Worm (Caenorhabditis elegans) whole organism, L3 larva: ENCODE results near the gene sptl-2.
A peak's percentile ranks its signal among the peaks of the same experiment; 100 is the strongest.

Experiments used
- R02D3.7 ChIP-seq: fragments of 150-350 bp; optimal IDR thresholded peaks from 2 replicates; lab custom pipeline; 2014; ENCODE audit warnings: missing biosample characterization, missing genetic modification characterization
- ama-1 ChIP-seq: fragments of 150-350 bp; optimal IDR thresholded peaks from 2 replicates; lab custom pipeline; 2018
- ceh-16 ChIP-seq: sonication (generic microtip); optimal IDR thresholded peaks from 2 replicates; lab custom pipeline; 2017; ENCODE audit warnings: missing biosample characterization, missing genetic modification characterization
- ceh-28 ChIP-seq: fragments of 150-350 bp; optimal IDR thresholded peaks from 2 replicates; lab custom pipeline; 2014; ENCODE audit warnings: missing biosample characterization, missing genetic modification reagents, missing genetic modification characterization
- ceh-9 ChIP-seq: sonication (generic microtip); optimal IDR thresholded peaks from 2 replicates; lab custom pipeline; 2018; ENCODE audit warnings: missing biosample characterization, missing genetic modification characterization
- daf-12 ChIP-seq: fragments of 150-350 bp; optimal IDR thresholded peaks from 2 replicates; lab custom pipeline; 2014; ENCODE audit warnings: missing biosample characterization, missing genetic modification reagents, missing genetic modification characterization
- egl-5 ChIP-seq: fragments of 150-350 bp; optimal IDR thresholded peaks from 2 replicates; lab custom pipeline; 2017; ENCODE audit warnings: missing biosample characterization, missing genetic modification reagents, missing genetic modification characterization, inconsistent platforms
- elt-1 ChIP-seq: fragments of 150-350 bp; optimal IDR thresholded peaks from 2 replicates; lab custom pipeline; 2014; ENCODE audit warnings: missing biosample characterization, missing genetic modification characterization
- elt-2 ChIP-seq: sonication (generic microtip); optimal IDR thresholded peaks from 2 replicates; lab custom pipeline; 2016; ENCODE audit warnings: missing genetic modification reagents, mild to moderate bottlenecking, missing genetic modification characterization, missing compliant biosample characterization
- elt-3 ChIP-seq, 3 experiments: fragments of 150-350 bp in 1 of 3; sonication (generic microtip) in 2 of 3; optimal IDR thresholded peaks; 2 replicates in 2 of 3; 4 replicates in 1 of 3; lab custom pipeline; 2014 to 2017; ENCODE audit warnings: missing biosample characterization in 3 of 3, missing genetic modification characterization in 3 of 3
- fkh-10 ChIP-seq: sonication (generic microtip); optimal IDR thresholded peaks from 2 replicates; lab custom pipeline; 2017; ENCODE audit warnings: missing biosample characterization, missing genetic modification reagents, missing genetic modification characterization
- fkh-2 ChIP-seq: fragments of 150-350 bp; optimal IDR thresholded peaks from 2 replicates; lab custom pipeline; 2014; ENCODE audit warnings: missing biosample characterization, missing genetic modification reagents, missing genetic modification characterization
- hmg-11 ChIP-seq: sonication (generic microtip); optimal IDR thresholded peaks from 2 replicates; lab custom pipeline; 2016; ENCODE audit warnings: missing genetic modification characterization, missing compliant biosample characterization
- jun-1 ChIP-seq: fragments of 150-350 bp; optimal IDR thresholded peaks from 2 replicates; lab custom pipeline; 2014; ENCODE audit warnings: missing biosample characterization, missing genetic modification reagents, missing genetic modification characterization
- lin-15B ChIP-seq: fragments of 150-350 bp; optimal IDR thresholded peaks from 2 replicates; lab custom pipeline; 2014; ENCODE audit warnings: missing biosample characterization, missing genetic modification characterization
- lin-39 ChIP-seq: fragments of 150-350 bp; optimal IDR thresholded peaks from 2 replicates; lab custom pipeline; 2018; ENCODE audit warnings: missing biosample characterization, missing genetic modification reagents, missing genetic modification characterization
- lsy-12 ChIP-seq: sonication (generic microtip); optimal IDR thresholded peaks from 2 replicates; lab custom pipeline; 2016; ENCODE audit warnings: mild to moderate bottlenecking, missing genetic modification characterization, missing compliant biosample characterization
- mml-1 ChIP-seq: fragments of 150-350 bp; sonication (generic microtip); optimal IDR thresholded peaks from 3 replicates; lab custom pipeline; 2014; ENCODE audit warnings: missing biosample characterization, missing genetic modification characterization
- nfya-1 ChIP-seq: sonication (generic microtip); optimal IDR thresholded peaks from 2 replicates; lab custom pipeline; 2017; ENCODE audit warnings: missing genetic modification characterization, mild to moderate bottlenecking, missing compliant biosample characterization, antibody characterized with exemption, moderate library complexity; ENCODE audit not compliant: insufficient read depth
- nhr-11 ChIP-seq: fragments of 150-350 bp; optimal IDR thresholded peaks from 2 replicates; lab custom pipeline; 2014; ENCODE audit warnings: missing biosample characterization, missing genetic modification characterization
- nhr-12 ChIP-seq: fragments of 150-350 bp; optimal IDR thresholded peaks from 2 replicates; lab custom pipeline; 2014; ENCODE audit warnings: missing biosample characterization, missing genetic modification characterization
- nhr-23 ChIP-seq: fragments of 150-350 bp; optimal IDR thresholded peaks from 2 replicates; lab custom pipeline; 2014; ENCODE audit warnings: missing biosample characterization, missing genetic modification reagents, missing genetic modification characterization
- nhr-237 ChIP-seq: fragments of 150-350 bp; optimal IDR thresholded peaks from 2 replicates; lab custom pipeline; 2014; ENCODE audit warnings: missing biosample characterization, missing genetic modification characterization
- nhr-25 ChIP-seq: sonication (generic microtip); optimal IDR thresholded peaks from 2 replicates; lab custom pipeline; 2017; ENCODE audit warnings: missing biosample characterization, missing genetic modification characterization
- nhr-28 ChIP-seq: fragments of 150-350 bp; optimal IDR thresholded peaks from 2 replicates; lab custom pipeline; 2014; ENCODE audit warnings: missing biosample characterization, missing genetic modification characterization
- nhr-43 ChIP-seq: sonication (generic microtip); optimal IDR thresholded peaks from 2 replicates; lab custom pipeline; 2016; ENCODE audit warnings: mild to moderate bottlenecking, missing genetic modification characterization, missing compliant biosample characterization; ENCODE audit not compliant: poor library complexity, severe bottlenecking
- nhr-67 ChIP-seq: fragments of 150-350 bp; optimal IDR thresholded peaks from 2 replicates; lab custom pipeline; 2014; ENCODE audit warnings: missing biosample characterization, missing genetic modification characterization
- nhr-77 ChIP-seq: fragments of 150-350 bp; optimal IDR thresholded peaks from 2 replicates; lab custom pipeline; 2014; ENCODE audit warnings: missing biosample characterization, missing genetic modification characterization
- pha-4 ChIP-seq: fragments of 150-350 bp; optimal IDR thresholded peaks from 2 replicates; lab custom pipeline; 2014; ENCODE audit warnings: missing biosample characterization, missing genetic modification reagents, missing genetic modification characterization
- pqm-1 ChIP-seq: fragments of 150-350 bp; optimal IDR thresholded peaks from 2 replicates; lab custom pipeline; 2017; ENCODE audit warnings: missing biosample characterization, missing genetic modification characterization, inconsistent platforms
- sea-2 ChIP-seq: fragments of 150-350 bp; sonication (generic microtip); optimal IDR thresholded peaks from 4 replicates; lab custom pipeline; 2014; ENCODE audit warnings: missing biosample characterization, missing genetic modification reagents, missing genetic modification characterization
- skn-1 ChIP-seq: fragments of 150-350 bp; optimal IDR thresholded peaks from 2 replicates; lab custom pipeline; 2014; ENCODE audit warnings: missing biosample characterization, missing genetic modification characterization
- snpc-4 ChIP-seq: fragments of 150-350 bp; optimal IDR thresholded peaks from 2 replicates; lab custom pipeline; 2014; ENCODE audit warnings: missing biosample characterization, missing genetic modification characterization
- tbx-2 ChIP-seq: sonication (generic microtip); optimal IDR thresholded peaks from 2 replicates; lab custom pipeline; 2016; ENCODE audit warnings: mild to moderate bottlenecking, missing genetic modification characterization, missing compliant biosample characterization
- zag-1 ChIP-seq: fragments of 150-350 bp; optimal IDR thresholded peaks from 2 replicates; lab custom pipeline; 2014; ENCODE audit warnings: missing biosample characterization, missing genetic modification characterization
- ztf-11 ChIP-seq: fragments of 150-350 bp; optimal IDR thresholded peaks from 2 replicates; lab custom pipeline; 2014; ENCODE audit warnings: missing biosample characterization, missing genetic modification characterization

The sptl-2 gene

ce11 chrV:8027429-8028142 lies 10.6 kb downstream of the sptl-2 start:
- TF ChIP-seq elt-3 (tag; optimal IDR thresholded peaks at IDR 0.05; lab: Kevin White, UChicago) (peak in 1 of 3 experiments; percentile 78), ama-1 (lab: Kevin White, UChicago) (no peak), nhr-12 (tag; lab: Kevin White, UChicago) (no peak), daf-12 (tag; lab: Kevin White, UChicago) (no peak), lin-15B (tag; lab: Kevin White, UChicago) (no peak), nhr-28 (tag; lab: Kevin White, UChicago) (no peak), mml-1 (tag; lab: Kevin White, UChicago) (no peak), nhr-43 (tag; lab: Kevin White, UChicago) (peak; percentile 21), elt-1 (tag; lab: Kevin White, UChicago) (peak; percentile 16)

ce11 chrV:8028825-8029489 lies 11.9 kb downstream of the sptl-2 start, which contains the start of gene oma-2:
TSS of gene oma-2 (plus strand) at chrV:8029439.
- TF ChIP-seq nhr-43 (tag; lab: Kevin White, UChicago) (peak; percentile 57), lsy-12 (no peak)
- TF ChIP-seq, all 47 proteins: peak for 1

DNA sequence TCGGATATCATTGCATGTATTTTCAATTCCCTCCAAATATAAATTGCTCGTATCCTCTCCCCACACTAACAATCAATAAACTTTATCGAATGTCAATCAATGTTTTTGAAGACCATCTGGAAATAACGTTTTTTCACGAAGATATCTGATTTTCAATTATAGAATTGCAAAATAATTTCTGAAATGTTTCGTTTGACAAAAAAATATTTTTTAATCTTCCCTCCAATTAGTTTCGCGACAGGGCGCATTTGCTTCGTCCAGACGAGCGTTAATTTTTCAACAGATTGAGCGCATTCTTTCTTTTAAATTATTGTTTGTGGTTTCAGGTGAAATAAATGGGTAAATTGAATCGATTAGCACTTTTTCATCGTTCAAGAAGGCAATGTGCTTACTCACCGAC lies 14.1 kb downstream of the sptl-2 start, which contains the start of gene vars-1:
Gene vars-1, plus strand, starts transcription at position 291 of the 400 bp plus-strand sequence.
- TF ChIP-seq ceh-28 (tag; lab: Kevin White, UChicago) (no peak), nhr-25 (tag; lab: Kevin White, UChicago) (no peak), zag-1 (tag; lab: Kevin White, UChicago) (no peak), nhr-12 (tag; lab: Kevin White, UChicago) (no peak), ceh-16 (tag; lab: Kevin White, UChicago) (no peak), hmg-11 (no peak), nhr-43 (tag; lab: Kevin White, UChicago) (no peak), fkh-2 (tag; lab: Kevin White, UChicago) (no peak), R02D3.7 (tag; lab: Kevin White, UChicago) (peak; percentile 28), nhr-11 (tag; lab: Kevin White, UChicago) (no peak), snpc-4 (no peak), jun-1 (tag; lab: Kevin White, UChicago) (no peak), elt-2 (tag; lab: Kevin White, UChicago) (peak; percentile 13), ztf-11 (tag; lab: Kevin White, UChicago) (no peak), nfya-1 (tag; lab: Kevin White, UChicago) (peak; percentile 57), lin-15B (tag; lab: Kevin White, UChicago) (peak; percentile 67), mml-1 (tag; lab: Kevin White, UChicago) (no peak), nhr-237 (tag; lab: Kevin White, UChicago) (no peak), daf-12 (tag; lab: Kevin White, UChicago) (no peak), ama-1 (lab: Kevin White, UChicago) (no peak), pha-4 (tag; lab: Kevin White, UChicago) (no peak), pqm-1 (tag; lab: Kevin White, UChicago) (no peak), nhr-23 (peak; percentile 57), fkh-10 (GFP tag; lab: Kevin White, UChicago) (no peak), nhr-28 (tag; lab: Kevin White, UChicago) (no peak), sea-2 (GFP tag; lab: Kevin White, UChicago) (no peak), skn-1 (tag; lab: Kevin White, UChicago) (no peak), elt-1 (tag; lab: Kevin White, UChicago) (no peak), tbx-2 (no peak), ceh-9 (tag; lab: Kevin White, UChicago) (no peak), nhr-67 (tag; lab: Kevin White, UChicago) (no peak), egl-5 (tag; lab: Kevin White, UChicago) (no peak), lin-39 (tag; lab: Kevin White, UChicago) (no peak), nhr-77 (no peak)
